Worm (Caenorhabditis elegans) whole organism, young adult: ENCODE measurements around the gene srx-13.

Experiments used
- B0019.2 ChIP-seq: fragments of 200-800 bp; sonication (Bioruptor generic); conservative IDR thresholded peaks from 2 replicates; pipeline ENCODE4 v1.3.6; 2022; ENCODE audit warnings: missing genetic modification reagents, missing genetic modification characterization, missing compliant biosample characterization
- B0261.1 ChIP-seq: sonication (generic microtip); optimal IDR thresholded peaks from 2 replicates; lab custom pipeline; 2016; ENCODE audit warnings: mild to moderate bottlenecking, missing genetic modification characterization, moderate library complexity, missing compliant biosample characterization
- B0336.3 ChIP-seq: fragments of 200-800 bp; sonication (Bioruptor generic); IDR thresholded peaks from 2 replicates; pipeline ENCODE4 v1.3.6; 2022; ENCODE audit warnings: missing genetic modification characterization, missing compliant biosample characterization
- C17E4.6 ChIP-seq: fragments of 200-800 bp; sonication (Bioruptor generic); IDR thresholded peaks from 2 replicates; pipeline ENCODE4 v1.3.6; 2022; ENCODE audit warnings: missing genetic modification reagents, missing genetic modification characterization, missing compliant biosample characterization
- F23B12.7 ChIP-seq: sonication (generic microtip); optimal IDR thresholded peaks from 2 replicates; lab custom pipeline; 2017; ENCODE audit warnings: missing genetic modification characterization, mild to moderate bottlenecking, missing compliant biosample characterization, antibody characterized with exemption, moderate library complexity; ENCODE audit not compliant: insufficient read depth
- F39B2.1 ChIP-seq: fragments of 200-800 bp; sonication (Bioruptor generic); IDR thresholded peaks from 2 replicates; pipeline ENCODE4 v1.3.6; 2022; ENCODE audit warnings: missing genetic modification reagents, missing genetic modification characterization, missing compliant biosample characterization
- F49E8.2 ChIP-seq: sonication (generic microtip); optimal IDR thresholded peaks from 3 replicates; lab custom pipeline; 2017; ENCODE audit warnings: missing genetic modification characterization, mild to moderate bottlenecking, missing compliant biosample characterization, antibody characterized with exemption, moderate library complexity; ENCODE audit not compliant: insufficient read depth
- F55B11.4 ChIP-seq: sonication (generic microtip); optimal IDR thresholded peaks from 2 replicates; lab custom pipeline; 2016; ENCODE audit warnings: missing compliant biosample characterization, missing genetic modification characterization, borderline replicate concordance; ENCODE audit not compliant: insufficient read depth
- K12H6.12 ChIP-seq: fragments of 200-800 bp; sonication (Bioruptor generic); optimal IDR thresholded peaks from 2 replicates; lab custom pipeline; 2018; ENCODE audit warnings: mild to moderate bottlenecking, missing genetic modification characterization, missing compliant biosample characterization
- Y53F4B.3 ChIP-seq: fragments of 200-800 bp; sonication (Bioruptor generic); IDR thresholded peaks from 2 replicates; pipeline ENCODE4 v1.3.6; 2022; ENCODE audit warnings: missing genetic modification reagents, missing genetic modification characterization, missing compliant biosample characterization
- Y53G8AR.9 ChIP-seq: fragments of 200-800 bp; sonication (Bioruptor generic); conservative IDR thresholded peaks from 2 replicates; pipeline ENCODE4 v1.3.6; 2022; ENCODE audit warnings: missing genetic modification reagents, missing genetic modification characterization, missing compliant biosample characterization
- Y56A3A.18 ChIP-seq: fragments of 200-800 bp; sonication (Bioruptor generic); IDR thresholded peaks from 2 replicates; pipeline ENCODE4 v1.3.6; 2022; ENCODE audit warnings: missing genetic modification reagents, missing genetic modification characterization, missing compliant biosample characterization
- Y95B8A.8 ChIP-seq: fragments of 200-800 bp; sonication (Bioruptor generic); IDR thresholded peaks from 2 replicates; pipeline ENCODE4 v1.3.6; 2022; ENCODE audit warnings: missing genetic modification reagents, missing genetic modification characterization, missing compliant biosample characterization
- akir-1 ChIP-seq: fragments of 200-800 bp; sonication (Bioruptor generic); optimal IDR thresholded peaks from 2 replicates; lab custom pipeline; 2018; ENCODE audit warnings: mild to moderate bottlenecking, missing genetic modification characterization, moderate library complexity, missing compliant biosample characterization
- attf-3 ChIP-seq: fragments of 200-800 bp; sonication (Bioruptor generic); conservative IDR thresholded peaks from 2 replicates; pipeline ENCODE4 v1.3.6; 2022; ENCODE audit warnings: missing genetic modification reagents, missing genetic modification characterization, missing compliant biosample characterization
- attf-5 ChIP-seq: fragments of 200-800 bp; sonication (Bioruptor generic); optimal IDR thresholded peaks from 2 replicates; lab custom pipeline; 2018; ENCODE audit warnings: mild to moderate bottlenecking, missing genetic modification characterization, missing compliant biosample characterization
- cebp-1 ChIP-seq, 2 experiments: fragments of 200-800 bp in 1 of 2; sonication (Bioruptor generic) in 1 of 2; sonication (generic microtip) in 1 of 2; IDR thresholded peaks in 1 of 2; optimal IDR thresholded peaks in 1 of 2; 2 replicates each; pipeline versions ENCODE4 v1.3.6 to Lab custom; 2017 to 2022; ENCODE audit warnings: missing compliant biosample characterization in 2 of 2, missing genetic modification characterization in 2 of 2, mild to moderate bottlenecking in 1 of 2, missing genetic modification reagents in 1 of 2, moderate library complexity in 1 of 2
- ceh-100 ChIP-seq: fragments of 200-800 bp; sonication (Bioruptor generic); IDR thresholded peaks from 2 replicates; pipeline ENCODE4 v1.3.6; 2022; ENCODE audit warnings: missing genetic modification reagents, missing genetic modification characterization, missing compliant biosample characterization
- ceh-79 ChIP-seq: sonication (generic microtip); optimal IDR thresholded peaks from 2 replicates; lab custom pipeline; 2017; ENCODE audit warnings: mild to moderate bottlenecking, missing genetic modification characterization, missing compliant biosample characterization
- die-1 ChIP-seq: sonication (generic microtip); optimal IDR thresholded peaks from 2 replicates; lab custom pipeline; 2016; ENCODE audit warnings: missing genotype, mild to moderate bottlenecking, missing genetic modification characterization, missing compliant biosample characterization
- dpl-1 ChIP-seq: fragments of 150-350 bp; optimal IDR thresholded peaks from 2 replicates; lab custom pipeline; 2014; ENCODE audit warnings: missing biosample characterization, missing genetic modification reagents, missing genetic modification characterization
- egl-44 ChIP-seq: fragments of 200-800 bp; sonication (Bioruptor generic); IDR thresholded peaks from 2 replicates; pipeline ENCODE4 v1.3.6; 2022; ENCODE audit warnings: missing genetic modification reagents, missing genetic modification characterization, missing compliant biosample characterization
- egrh-3 ChIP-seq: fragments of 200-800 bp; sonication (Bioruptor generic); IDR thresholded peaks from 2 replicates; pipeline ENCODE4 v1.3.6; 2022; ENCODE audit warnings: missing genetic modification reagents, missing genetic modification characterization, missing compliant biosample characterization
- him-1 ChIP-seq: sonication (generic microtip); optimal IDR thresholded peaks from 2 replicates; lab custom pipeline; 2016; ENCODE audit warnings: missing genotype, missing genetic modification reagents, missing genetic modification characterization, missing compliant biosample characterization
- hsf-1 ChIP-seq: fragments of 200-800 bp; sonication (Bioruptor generic); IDR thresholded peaks from 2 replicates; pipeline ENCODE4 v1.3.6; 2022; ENCODE audit warnings: missing genetic modification reagents, missing genetic modification characterization, missing compliant biosample characterization
- lag-1 ChIP-seq: fragments of 200-800 bp; sonication (Bioruptor generic); IDR thresholded peaks from 2 replicates; pipeline ENCODE4 v1.3.6; 2022; ENCODE audit warnings: missing genetic modification reagents, missing genetic modification characterization, missing compliant biosample characterization
- let-526 ChIP-seq: fragments of 200-800 bp; sonication (Bioruptor generic); IDR thresholded peaks from 2 replicates; pipeline ENCODE4 v1.3.6; 2022; ENCODE audit warnings: missing genetic modification reagents, missing genetic modification characterization, missing compliant biosample characterization
- lin-54 ChIP-seq: fragments of 200-800 bp; sonication (Bioruptor generic); optimal IDR thresholded peaks from 2 replicates; lab custom pipeline; 2018; ENCODE audit warnings: mild to moderate bottlenecking, missing genetic modification characterization, missing compliant biosample characterization
- lsl-1 ChIP-seq: fragments of 200-800 bp; sonication (Bioruptor generic); optimal IDR thresholded peaks from 2 replicates; lab custom pipeline; 2018; ENCODE audit warnings: mild to moderate bottlenecking, missing genetic modification characterization, moderate library complexity, missing compliant biosample characterization
- mel-28 ChIP-seq: sonication (generic microtip); optimal IDR thresholded peaks from 2 replicates; lab custom pipeline; 2016; ENCODE audit warnings: borderline replicate concordance, mild to moderate bottlenecking, missing genetic modification characterization, missing compliant biosample characterization
- nfya-1 ChIP-seq: sonication (generic microtip); optimal IDR thresholded peaks from 2 replicates; lab custom pipeline; 2017; ENCODE audit warnings: antibody characterized with exemption, missing compliant biosample characterization, missing genetic modification characterization, borderline replicate concordance; ENCODE audit not compliant: insufficient read depth
- nhr-80 ChIP-seq: sonication (generic microtip); optimal IDR thresholded peaks from 2 replicates; lab custom pipeline; 2016; ENCODE audit warnings: missing genetic modification characterization, missing compliant biosample characterization
- nhr-90 ChIP-seq: sonication (generic microtip); optimal IDR thresholded peaks from 2 replicates; lab custom pipeline; 2016; ENCODE audit warnings: missing genotype, mild to moderate bottlenecking, missing genetic modification characterization, missing compliant biosample characterization
- pbrm-1 ChIP-seq: fragments of 200-800 bp; sonication (Bioruptor generic); IDR thresholded peaks from 2 replicates; pipeline ENCODE4 v1.3.6; 2022; ENCODE audit warnings: missing genetic modification reagents, missing genetic modification characterization, missing compliant biosample characterization
- repo-1 ChIP-seq: sonication (generic microtip); optimal IDR thresholded peaks from 2 replicates; lab custom pipeline; 2017; ENCODE audit warnings: mild to moderate bottlenecking, missing genetic modification characterization, missing compliant biosample characterization
- sdz-38 ChIP-seq: sonication (generic microtip); optimal IDR thresholded peaks from 2 replicates; lab custom pipeline; 2016; ENCODE audit warnings: missing genotype, missing genetic modification characterization, missing compliant biosample characterization
- snpc-1.1 ChIP-seq: sonication (generic microtip); optimal IDR thresholded peaks from 2 replicates; lab custom pipeline; 2017; ENCODE audit warnings: missing genetic modification characterization, mild to moderate bottlenecking, missing compliant biosample characterization, antibody characterized with exemption, moderate library complexity, missing genotype, missing genetic modification reagents; ENCODE audit not compliant: insufficient read depth
- snpc-1.3 ChIP-seq: sonication (generic microtip); optimal IDR thresholded peaks from 2 replicates; lab custom pipeline; 2017; ENCODE audit warnings: missing genetic modification characterization, mild to moderate bottlenecking, missing compliant biosample characterization, antibody characterized with exemption, moderate library complexity, missing genotype, missing genetic modification reagents; ENCODE audit not compliant: insufficient read depth
- snpc-4 ChIP-seq, 5 experiments: fragments of 150-350 bp in 1 of 5; sonication (generic microtip) in 4 of 5; optimal IDR thresholded peaks; 2 replicates each; lab custom pipeline; 2014 to 2018; ENCODE audit warnings: missing genetic modification characterization in 5 of 5, missing biosample characterization in 3 of 5, antibody characterized with exemption in 2 of 5, mild to moderate bottlenecking in 2 of 5, missing compliant biosample characterization in 2 of 5, missing genotype in 2 of 5, moderate library complexity in 2 of 5, missing genetic modification reagents in 1 of 5
- somi-1 ChIP-seq: fragments of 200-800 bp; sonication (Bioruptor generic); optimal IDR thresholded peaks from 2 replicates; lab custom pipeline; 2018; ENCODE audit warnings: mild to moderate bottlenecking, missing genetic modification characterization, missing compliant biosample characterization
- tbp1 ChIP-seq: fragments of 200-800 bp; sonication (Bioruptor generic); optimal IDR thresholded peaks from 2 replicates; lab custom pipeline; 2018; ENCODE audit warnings: mild to moderate bottlenecking, missing genetic modification characterization, missing compliant biosample characterization
- zim-3 ChIP-seq: sonication (generic microtip); optimal IDR thresholded peaks from 2 replicates; lab custom pipeline; 2017; ENCODE audit warnings: mild to moderate bottlenecking, missing genetic modification characterization, moderate library complexity, missing compliant biosample characterization
- ztf-18 ChIP-seq: sonication (generic microtip); optimal IDR thresholded peaks from 2 replicates; lab custom pipeline; 2016; ENCODE audit warnings: missing genotype, mild to moderate bottlenecking, missing genetic modification characterization, missing compliant biosample characterization
- ztf-3 ChIP-seq: fragments of 200-800 bp; sonication (Bioruptor generic); optimal IDR thresholded peaks from 2 replicates; lab custom pipeline; 2018; ENCODE audit warnings: mild to moderate bottlenecking, missing genetic modification characterization, missing compliant biosample characterization

The srx-13 gene

ce11 chrIV:1120865-1121264 lies 2.4 kb upstream of the srx-13 start:
- no peak for TF ChIP-seq nfya-1 (tag; lab: Kevin White, UChicago)
- TF ChIP-seq B0019.2 (GFP tag; lab: Robert Waterston, UW): no peak
- 0 out of 2 replicates have a peak, but pooled peaks have one; percentile 18 for TF ChIP-seq hsf-1
- TF ChIP-seq akir-1 (GFP tag; lab: Kevin White, UChicago): no peak
- no peak for TF ChIP-seq ztf-3
- no peak for TF ChIP-seq B0336.3
- TF ChIP-seq F49E8.2 (tag; lab: Kevin White, UChicago): no peak
- no peak for TF ChIP-seq K12H6.12 (tag; lab: Kevin White, UChicago)
- no peak for TF ChIP-seq F55B11.4
- TF ChIP-seq F39B2.1 (GFP tag; lab: Robert Waterston, UW): 0 out of 2 replicates have a peak, but pooled peaks have one; percentile 5
- no peak for TF ChIP-seq die-1 (tag; lab: Kevin White, UChicago)
- no peak for TF ChIP-seq Y95B8A.8 (GFP tag; lab: Robert Waterston, UW)
- TF ChIP-seq Y53G8AR.9 (GFP tag; lab: Robert Waterston, UW): 0 out of 2 replicates have a peak, but pooled peaks have one; percentile 15
- TF ChIP-seq attf-5 (GFP tag; lab: Kevin White, UChicago): no peak
- no peak for TF ChIP-seq let-526
- TF ChIP-seq cebp-1 (GFP tag; IDR thresholded peaks at IDR 0.05; lab: Robert Waterston, UW): 0 out of 2 replicates have a peak, but pooled peaks have one; percentile 32
- TF ChIP-seq cebp-1 (tag; optimal IDR thresholded peaks at IDR 0.05; lab: Kevin White, UChicago): no peak
- TF ChIP-seq Y56A3A.18 (GFP tag; lab: Robert Waterston, UW): no peak
- no peak for TF ChIP-seq snpc-1.3 (tag; lab: Kevin White, UChicago)
- no peak for TF ChIP-seq Y53F4B.3
- TF ChIP-seq lin-54 (GFP tag; lab: Kevin White, UChicago): no peak

- no peak for TF ChIP-seq F23B12.7 (tag; lab: Kevin White, UChicago)
- TF ChIP-seq Y95B8A.8 (GFP tag; lab: Robert Waterston, UW): no peak
- no peak for TF ChIP-seq ceh-100 (GFP tag; lab: Robert Waterston, UW)
- TF ChIP-seq nfya-1 (tag; lab: Kevin White, UChicago): no peak
- no peak for TF ChIP-seq F49E8.2 (tag; lab: Kevin White, UChicago)
- no peak for TF ChIP-seq ztf-18 (tag; lab: Kevin White, UChicago)
- no peak for TF ChIP-seq dpl-1 (GFP tag; lab: Kevin White, UChicago)
- no peak for TF ChIP-seq hsf-1
- no peak for TF ChIP-seq egl-44 (GFP tag; lab: Robert Waterston, UW)
- no peak for TF ChIP-seq sdz-38 (tag; lab: Kevin White, UChicago)
- TF ChIP-seq somi-1: no peak
- no peak for TF ChIP-seq die-1 (tag; lab: Kevin White, UChicago)
- no peak for TF ChIP-seq nhr-80 (tag; lab: Kevin White, UChicago)
- TF ChIP-seq cebp-1 (GFP tag; IDR thresholded peaks at IDR 0.05; lab: Robert Waterston, UW): no peak
- TF ChIP-seq cebp-1 (tag; optimal IDR thresholded peaks at IDR 0.05; lab: Kevin White, UChicago): no peak
- no peak for TF ChIP-seq pbrm-1 (GFP tag; lab: Robert Waterston, UW)
- TF ChIP-seq repo-1: no peak
- TF ChIP-seq mel-28: no peak
- TF ChIP-seq ceh-79: no peak
- no peak for TF ChIP-seq nhr-90 (tag; lab: Kevin White, UChicago)
- TF ChIP-seq lsl-1 (GFP tag; lab: Kevin White, UChicago): no peak
These were observed 4.8 kb downstream of the srx-13 start, which contains the start of gene srx-14 for ce11 chrIV:1113638-1114037. Gene srx-14 (minus strand): TSS chrIV:1113738.

- no peak for TF ChIP-seq him-1 (tag; lab: Kevin White, UChicago)
- no peak for TF ChIP-seq nfya-1 (tag; lab: Kevin White, UChicago)
- no peak for TF ChIP-seq snpc-1.1
- TF ChIP-seq B0261.1 (tag; lab: Kevin White, UChicago): no peak
- TF ChIP-seq egrh-3: no peak
- no peak for TF ChIP-seq lag-1 (GFP tag; lab: Robert Waterston, UW)
- no peak for TF ChIP-seq zim-3 (tag; lab: Kevin White, UChicago)
- TF ChIP-seq C17E4.6: no peak
- TF ChIP-seq tbp1 (GFP tag; lab: Kevin White, UChicago): no peak
- TF ChIP-seq attf-3 (GFP tag; lab: Robert Waterston, UW): no peak
- no peak for TF ChIP-seq snpc-4 (GFP tag; optimal IDR thresholded peaks at IDR 0.05; lab: Kevin White, UChicago)
- TF ChIP-seq snpc-4 (tag; optimal IDR thresholded peaks at IDR 0.05; lab: Kevin White, UChicago): no peak
These were observed 7.5 kb downstream of the srx-13 start for ce11 chrIV:1110999-1111398.
